Worm (Caenorhabditis elegans) whole organism, L4 larva: ENCODE measurements around the gene aexr-1.
A peak's percentile ranks its signal among the peaks of the same experiment; 100 is the strongest.

Experiments used
- ZK546.5 ChIP-seq, 2 experiments: sonication (generic microtip); optimal IDR thresholded peaks; 2 replicates each; lab custom pipeline; 2017; ENCODE audit warnings: missing biosample characterization in 2 of 2, missing genetic modification characterization in 2 of 2
- ceh-44 ChIP-seq: fragments of 200-800 bp; sonication (Bioruptor generic); IDR thresholded peaks from 2 replicates; pipeline ENCODE4 v1.3.6; 2022; ENCODE audit warnings: missing genetic modification reagents, missing genetic modification characterization, missing compliant biosample characterization
- hif-1 ChIP-seq, 2 experiments: sonication (generic microtip); optimal IDR thresholded peaks; 2 replicates each; lab custom pipeline; 2016 to 2017; ENCODE audit warnings: missing compliant biosample characterization in 2 of 2, missing genetic modification characterization in 2 of 2, missing genetic modification reagents in 2 of 2, missing genotype in 2 of 2, mild to moderate bottlenecking in 1 of 2
- jun-1 ChIP-seq: fragments of 150-350 bp; optimal IDR thresholded peaks from 2 replicates; lab custom pipeline; 2014; ENCODE audit warnings: missing biosample characterization, missing genetic modification reagents, missing genetic modification characterization
- mdl-1 ChIP-seq, 2 experiments: fragments of 150-350 bp in 1 of 2; sonication (generic microtip) in 1 of 2; optimal IDR thresholded peaks; 2 replicates each; lab custom pipeline; 2014 to 2017; ENCODE audit warnings: missing biosample characterization in 2 of 2, missing genetic modification characterization in 2 of 2
- mes-2 ChIP-seq: sonication (generic microtip); optimal IDR thresholded peaks from 2 replicates; lab custom pipeline; 2016; ENCODE audit warnings: missing genotype, mild to moderate bottlenecking, missing genetic modification characterization, missing compliant biosample characterization; ENCODE audit not compliant: poor library complexity, severe bottlenecking
- nhr-11 ChIP-seq: fragments of 150-350 bp; optimal IDR thresholded peaks from 2 replicates; lab custom pipeline; 2014; ENCODE audit warnings: missing biosample characterization, missing genetic modification characterization
- nhr-28 ChIP-seq: fragments of 150-350 bp; optimal IDR thresholded peaks from 2 replicates; lab custom pipeline; 2014; ENCODE audit warnings: missing biosample characterization, missing genetic modification characterization
- php-3 ChIP-seq: fragments of 200-800 bp; sonication (Bioruptor generic); IDR thresholded peaks from 2 replicates; pipeline ENCODE4 v1.3.6; 2022; ENCODE audit warnings: missing genetic modification reagents, missing genetic modification characterization, missing compliant biosample characterization
- snpc-1.2 ChIP-seq: fragments of 200-800 bp; sonication (Bioruptor generic); IDR thresholded peaks from 2 replicates; pipeline ENCODE4 v1.3.6; 2022; ENCODE audit warnings: missing genetic modification reagents, missing genetic modification characterization, missing compliant biosample characterization
- zfp-2 ChIP-seq: sonication (generic microtip); optimal IDR thresholded peaks from 2 replicates; lab custom pipeline; 2016; ENCODE audit warnings: mild to moderate bottlenecking, missing genetic modification characterization, missing compliant biosample characterization
- zip-11 ChIP-seq: fragments of 200-800 bp; sonication (Bioruptor generic); IDR thresholded peaks from 2 replicates; pipeline ENCODE4 v1.3.6; 2022; ENCODE audit warnings: missing genetic modification characterization, missing compliant biosample characterization

DNA sequence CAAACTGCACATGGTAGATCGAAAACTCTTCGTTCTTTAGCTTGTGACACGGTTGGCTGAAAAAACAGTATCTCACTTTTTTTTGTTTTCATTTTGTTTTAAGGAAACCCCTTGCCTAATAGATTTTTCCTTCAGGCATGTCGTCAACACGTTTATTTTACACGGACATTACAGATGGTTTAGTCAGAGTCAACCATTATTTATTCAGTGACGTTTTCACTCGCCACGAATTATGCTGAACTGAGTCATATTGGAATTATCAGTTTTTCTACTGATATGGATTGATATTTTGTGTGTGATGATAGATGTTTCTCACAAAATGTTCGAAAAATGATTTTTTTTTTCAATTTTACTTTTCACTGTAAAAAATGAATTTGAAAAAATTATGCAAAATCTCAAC lies 32.4 kb upstream of the aexr-1 start:
- TF ChIP-seq mdl-1 (tag; optimal IDR thresholded peaks at IDR 0.05; lab: Kevin White, UChicago): no peak
- TF ChIP-seq zfp-2: no peak
- no peak for TF ChIP-seq nhr-11 (tag; lab: Kevin White, UChicago)
- no peak for TF ChIP-seq snpc-1.2 (GFP tag; lab: Robert Waterston, UW)
- TF ChIP-seq php-3 (GFP tag; lab: Robert Waterston, UW): no peak
- TF ChIP-seq nhr-28 (tag; lab: Kevin White, UChicago): peak; percentile 75
- TF ChIP-seq zip-11 (GFP tag; lab: Robert Waterston, UW): no peak
- TF ChIP-seq ZK546.5 (tag; optimal IDR thresholded peaks at IDR 0.05; lab: Kevin White, UChicago): no peak
- no peak for TF ChIP-seq ceh-44 (GFP tag; lab: Robert Waterston, UW)
- no peak for TF ChIP-seq jun-1 (tag; lab: Kevin White, UChicago)
- no peak for TF ChIP-seq hif-1 (tag; optimal IDR thresholded peaks at IDR 0.05; lab: Kevin White, UChicago)
- TF ChIP-seq mes-2 (tag; lab: Kevin White, UChicago): no peak
